Worm (Caenorhabditis elegans) whole organism, mixed stage, embryonic: ENCODE measurements around the gene piit-1.

Source experiments
- ceh-39 ChIP-seq: fragments of 150-350 bp; optimal IDR thresholded peaks from 2 replicates; lab custom pipeline; 2014; ENCODE audit warnings: missing biosample characterization, missing genetic modification characterization
- elt-1 ChIP-seq: sonication (generic microtip); optimal IDR thresholded peaks from 2 replicates; lab custom pipeline; 2017; ENCODE audit warnings: missing genetic modification characterization, mild to moderate bottlenecking, missing compliant biosample characterization, antibody characterized with exemption, moderate library complexity, borderline replicate concordance; ENCODE audit not compliant: insufficient read depth
- elt-3 ChIP-seq: fragments of 150-350 bp; optimal IDR thresholded peaks from 2 replicates; lab custom pipeline; 2014; ENCODE audit warnings: missing biosample characterization, missing genetic modification characterization
- ham-2 ChIP-seq: fragments of 200-800 bp; sonication (Bioruptor generic); optimal IDR thresholded peaks from 2 replicates; lab custom pipeline; 2018; ENCODE audit warnings: mild to moderate bottlenecking, missing genetic modification characterization, missing compliant biosample characterization
- mep-1 ChIP-seq: fragments of 150-350 bp; optimal IDR thresholded peaks from 2 replicates; lab custom pipeline; 2017; ENCODE audit warnings: missing biosample characterization, missing genetic modification reagents, missing genetic modification characterization, inconsistent platforms
- nhr-28 ChIP-seq: fragments of 150-350 bp; optimal IDR thresholded peaks from 2 replicates; lab custom pipeline; 2014; ENCODE audit warnings: missing biosample characterization, missing genetic modification characterization
- nhr-76 ChIP-seq: sonication (generic microtip); optimal IDR thresholded peaks from 2 replicates; lab custom pipeline; 2017; ENCODE audit warnings: missing biosample characterization, missing genetic modification characterization
- ztf-11 ChIP-seq: fragments of 150-350 bp; optimal IDR thresholded peaks from 2 replicates; lab custom pipeline; 2014; ENCODE audit warnings: missing biosample characterization, missing genetic modification characterization

DNA sequence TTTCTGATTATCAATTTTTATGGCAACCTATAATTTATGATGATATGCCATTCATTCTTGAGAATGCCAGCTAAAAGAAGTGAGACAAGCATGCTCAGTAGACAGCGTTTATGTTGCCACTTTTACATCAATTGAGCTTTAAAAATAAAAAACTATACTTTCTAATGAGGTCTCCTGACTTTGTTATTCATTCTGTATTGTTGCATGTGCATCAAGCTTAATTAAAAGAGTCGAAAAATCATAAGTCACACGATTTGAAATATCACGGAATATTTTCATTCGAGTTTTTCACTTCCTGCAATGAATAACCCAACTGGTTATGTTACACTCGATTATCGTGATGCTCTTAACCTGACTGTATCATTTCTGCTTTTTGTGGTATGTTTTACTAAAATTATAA is 47.3 kb downstream of the piit-1 start, which contains the start of gene srx-86:
- TF ChIP-seq nhr-76 (tag; lab: Kevin White, UChicago) (no peak), ztf-11 (tag; lab: Kevin White, UChicago) (no peak), elt-1 (tag; lab: Kevin White, UChicago) (no peak), ceh-39 (tag; lab: Kevin White, UChicago) (no peak), mep-1 (tag; lab: Kevin White, UChicago) (no peak), nhr-28 (tag; lab: Kevin White, UChicago) (no peak), ham-2 (no peak), elt-3 (tag; lab: Kevin White, UChicago) (no peak)
